Fruit fly (Drosophila melanogaster) whole organism, embryonic: Measurements from ENCODE around the gene Mad.

Experiments used
- Atf6 ChIP-seq: fragments of 200-800 bp; sonication (Bioruptor generic); IDR thresholded peaks from 2 replicates; pipeline ENCODE4 v1.3.6; 2022; ENCODE audit warnings: missing biosample characterization, missing genetic modification characterization
- Bdp1 ChIP-seq: fragments of 200-800 bp; sonication (Bioruptor generic); optimal IDR thresholded peaks from 3 replicates; lab custom pipeline; 2016; ENCODE audit warnings: missing biosample characterization, missing genetic modification characterization
- BtbVII ChIP-seq: fragments of 200-800 bp; sonication (Bioruptor generic); optimal IDR thresholded peaks from 3 replicates; lab custom pipeline; 2017; ENCODE audit warnings: missing biosample characterization, mild to moderate bottlenecking, missing genetic modification characterization
- Bteb2 ChIP-seq: fragments of 200-800 bp; sonication (Bioruptor generic); optimal IDR thresholded peaks from 2 replicates; lab custom pipeline; 2016; ENCODE audit warnings: missing biosample characterization, missing genetic modification characterization
- CG10366 ChIP-seq: fragments of 200-800 bp; sonication (Bioruptor generic); IDR thresholded peaks from 2 replicates; pipeline ENCODE4 v1.3.6; 2022; ENCODE audit warnings: missing biosample characterization, missing genetic modification characterization
- CG10543 ChIP-seq: fragments of 200-800 bp; sonication (Bioruptor generic); optimal IDR thresholded peaks from 3 replicates; lab custom pipeline; 2017; ENCODE audit warnings: missing biosample characterization, mild to moderate bottlenecking, missing genetic modification characterization, moderate library complexity
- CG11398 ChIP-seq: fragments of 200-800 bp; sonication (Bioruptor generic); optimal IDR thresholded peaks from 2 replicates; lab custom pipeline; 2016; ENCODE audit warnings: missing biosample characterization, missing genetic modification characterization
- CG12104 ChIP-seq: fragments of 200-800 bp; sonication (Bioruptor generic); optimal IDR thresholded peaks from 3 replicates; lab custom pipeline; 2016; ENCODE audit warnings: missing biosample characterization, missing genetic modification characterization
- CG12236 ChIP-seq: fragments of 200-800 bp; sonication (Bioruptor generic); optimal IDR thresholded peaks from 2 replicates; lab custom pipeline; 2016; ENCODE audit warnings: missing biosample characterization, missing genetic modification characterization
- CG13123 ChIP-seq: fragments of 200-800 bp; sonication (Bioruptor generic); optimal IDR thresholded peaks from 2 replicates; lab custom pipeline; 2016; ENCODE audit warnings: missing biosample characterization, missing genetic modification characterization
- CG13894 ChIP-seq: fragments of 200-800 bp; sonication (Bioruptor generic); optimal IDR thresholded peaks from 3 replicates; lab custom pipeline; 2018; ENCODE audit warnings: missing biosample characterization, mild to moderate bottlenecking, missing genetic modification characterization, moderate library complexity
- CG14050 ChIP-seq: fragments of 200-800 bp; sonication (Bioruptor generic); IDR thresholded peaks from 3 replicates; pipeline ENCODE4 v1.3.6; 2022; ENCODE audit warnings: missing biosample characterization, missing genetic modification characterization
- CG14710 ChIP-seq: fragments of 200-800 bp; sonication (Bioruptor generic); optimal IDR thresholded peaks from 3 replicates; lab custom pipeline; 2019; ENCODE audit warnings: missing biosample characterization, mild to moderate bottlenecking, missing genetic modification characterization, moderate library complexity
- CG1602 ChIP-seq: fragments of 200-800 bp; sonication (Bioruptor generic); optimal IDR thresholded peaks from 3 replicates; lab custom pipeline; 2016; ENCODE audit warnings: missing biosample characterization, missing genetic modification characterization
- CG17359 ChIP-seq: fragments of 200-800 bp; sonication (Bioruptor generic); optimal IDR thresholded peaks from 3 replicates; lab custom pipeline; 2018; ENCODE audit warnings: missing biosample characterization, mild to moderate bottlenecking, missing genetic modification characterization, moderate library complexity
- CG18011 ChIP-seq: fragments of 200-800 bp; sonication (Bioruptor generic); optimal IDR thresholded peaks from 2 replicates; lab custom pipeline; 2017; ENCODE audit warnings: missing biosample characterization, missing genetic modification characterization, mild to moderate bottlenecking, moderate library complexity, missing genotype
- CG2120 ChIP-seq: fragments of 200-800 bp; sonication (Bioruptor generic); optimal IDR thresholded peaks from 3 replicates; lab custom pipeline; 2016; ENCODE audit warnings: missing biosample characterization, missing genetic modification characterization
- CG2202 ChIP-seq: fragments of 200-800 bp; sonication (Bioruptor generic); optimal IDR thresholded peaks from 2 replicates; lab custom pipeline; 2018; ENCODE audit warnings: missing biosample characterization, mild to moderate bottlenecking, missing genetic modification characterization
- CG31441 ChIP-seq: fragments of 200-800 bp; sonication (Bioruptor generic); IDR thresholded peaks from 2 replicates; pipeline ENCODE4 v1.3.6; 2022; ENCODE audit warnings: missing biosample characterization, missing genetic modification characterization
- CG32772 ChIP-seq: fragments of 200-800 bp; sonication (Bioruptor generic); IDR thresholded peaks from 2 replicates; pipeline ENCODE4 v1.3.6; 2022; ENCODE audit warnings: missing biosample characterization, missing genetic modification characterization
- CG5245 ChIP-seq: fragments of 200-800 bp; sonication (Bioruptor generic); optimal IDR thresholded peaks from 3 replicates; lab custom pipeline; 2016; ENCODE audit warnings: missing biosample characterization, missing genetic modification characterization
- CG7357 ChIP-seq: fragments of 200-800 bp; sonication (Bioruptor generic); IDR thresholded peaks from 3 replicates; pipeline ENCODE4 v1.3.6; 2022; ENCODE audit warnings: missing biosample characterization, missing genetic modification characterization
- CG7745 ChIP-seq: fragments of 200-800 bp; sonication (Bioruptor generic); optimal IDR thresholded peaks from 2 replicates; lab custom pipeline; 2018; ENCODE audit warnings: missing biosample characterization, mild to moderate bottlenecking, missing genetic modification characterization, moderate library complexity
- CG9215 ChIP-seq: fragments of 200-800 bp; sonication (Bioruptor generic); IDR thresholded peaks from 2 replicates; pipeline ENCODE4 v1.3.6; 2022; ENCODE audit warnings: missing biosample characterization, missing genetic modification characterization
- CTCF ChIP-seq: fragments of 200-800 bp; sonication (Bioruptor generic); optimal IDR thresholded peaks from 2 replicates; lab custom pipeline; 2017; ENCODE audit warnings: missing biosample characterization, mild to moderate bottlenecking, missing genetic modification characterization, moderate library complexity
- Dip3 ChIP-seq: fragments of 200-800 bp; sonication (Bioruptor generic); optimal IDR thresholded peaks from 3 replicates; lab custom pipeline; 2016; ENCODE audit warnings: missing biosample characterization, missing genetic modification characterization
- HHEX ChIP-seq: fragments of 200-800 bp; sonication (Bioruptor generic); optimal IDR thresholded peaks from 3 replicates; lab custom pipeline; 2017; ENCODE audit warnings: missing biosample characterization, mild to moderate bottlenecking, missing genetic modification characterization, missing genetic modification reagents
- Mad ChIP-seq: fragments of 200-800 bp; sonication (Bioruptor generic); optimal IDR thresholded peaks from 2 replicates; lab custom pipeline; 2016; ENCODE audit warnings: missing biosample characterization, missing genetic modification characterization
- Meics ChIP-seq: fragments of 200-800 bp; sonication (Bioruptor generic); optimal IDR thresholded peaks from 2 replicates; lab custom pipeline; 2017; ENCODE audit warnings: missing biosample characterization, mild to moderate bottlenecking, missing genetic modification characterization
- Mrtf ChIP-seq: fragments of 200-800 bp; sonication (Bioruptor generic); IDR thresholded peaks from 3 replicates; pipeline ENCODE4 v1.3.6; 2022; ENCODE audit warnings: missing biosample characterization, missing genetic modification characterization
- NFAT ChIP-seq: fragments of 200-800 bp; sonication (Bioruptor generic); IDR thresholded peaks from 2 replicates; pipeline ENCODE4 v1.3.6; 2022; ENCODE audit warnings: missing biosample characterization, missing genetic modification characterization
- Pdp1 ChIP-seq, 2 experiments: fragments of 200-800 bp; sonication (Bioruptor generic); optimal IDR thresholded peaks; 3 replicates each; lab custom pipeline; 2016; ENCODE audit warnings: missing biosample characterization in 2 of 2, missing genetic modification characterization in 2 of 2, mild to moderate bottlenecking in 1 of 2, moderate library complexity in 1 of 2
- Sox102F ChIP-seq: fragments of 200-800 bp; sonication (Bioruptor generic); optimal IDR thresholded peaks from 2 replicates; lab custom pipeline; 2018; ENCODE audit warnings: missing biosample characterization, mild to moderate bottlenecking, missing genetic modification characterization, moderate library complexity
- Ssrp ChIP-seq: fragments of 200-800 bp; sonication (Bioruptor generic); optimal IDR thresholded peaks from 2 replicates; lab custom pipeline; 2018; ENCODE audit warnings: missing biosample characterization, mild to moderate bottlenecking, missing genetic modification characterization, moderate library complexity
- amos ChIP-seq: fragments of 200-800 bp; sonication (Bioruptor generic); IDR thresholded peaks from 2 replicates; pipeline ENCODE4 v1.3.6; 2022; ENCODE audit warnings: missing biosample characterization, missing genetic modification characterization; ENCODE audit not compliant: partially characterized antibody
- ase ChIP-seq: fragments of 200-800 bp; sonication (Bioruptor generic); IDR thresholded peaks from 3 replicates; pipeline ENCODE4 v1.3.6; 2022; ENCODE audit warnings: missing biosample characterization, missing genetic modification characterization
- cad ChIP-seq: fragments of >200 bp; optimal IDR thresholded peaks from 2 replicates; lab custom pipeline; 2017; ENCODE audit warnings: missing biosample characterization, missing genetic modification characterization
- chn ChIP-seq: fragments of 200-800 bp; sonication (Bioruptor generic); optimal IDR thresholded peaks from 2 replicates; lab custom pipeline; 2016; ENCODE audit warnings: missing biosample characterization, missing genetic modification characterization
- dpn ChIP-seq, 2 experiments: fragments of 200-800 bp; sonication (Bioruptor generic); optimal IDR thresholded peaks; 3 replicates each; lab custom pipeline; 2016; ENCODE audit warnings: missing biosample characterization in 2 of 2, missing genetic modification characterization in 2 of 2
- ems ChIP-seq: fragments of 200-800 bp; sonication (Bioruptor generic); optimal IDR thresholded peaks from 3 replicates; lab custom pipeline; 2016; ENCODE audit warnings: missing biosample characterization, missing genetic modification characterization
- h ChIP-seq: fragments of >200 bp; optimal IDR thresholded peaks from 2 replicates; lab custom pipeline; 2017
- hbn ChIP-seq: fragments of 200-800 bp; sonication (Bioruptor generic); IDR thresholded peaks from 2 replicates; pipeline ENCODE4 v1.3.6; 2022; ENCODE audit warnings: missing biosample characterization, missing genetic modification characterization; ENCODE audit not compliant: partially characterized antibody
- her ChIP-seq: fragments of 200-800 bp; sonication (Bioruptor generic); optimal IDR thresholded peaks from 2 replicates; lab custom pipeline; 2016; ENCODE audit warnings: missing biosample characterization, missing genetic modification characterization
- insv ChIP-seq, 2 experiments: fragments of 200-800 bp; sonication (Bioruptor generic); optimal IDR thresholded peaks; 3 replicates each; lab custom pipeline; 2016 to 2018; ENCODE audit warnings: missing biosample characterization in 2 of 2, missing genetic modification characterization in 2 of 2
- jing ChIP-seq: fragments of 200-800 bp; sonication (Bioruptor generic); optimal IDR thresholded peaks from 2 replicates; lab custom pipeline; 2018; ENCODE audit warnings: missing biosample characterization, mild to moderate bottlenecking, missing genetic modification characterization
- klu ChIP-seq: fragments of 200-800 bp; sonication (Bioruptor generic); IDR thresholded peaks from 2 replicates; pipeline ENCODE4 v1.3.6; 2022; ENCODE audit warnings: missing biosample characterization, missing genetic modification characterization
- lbe ChIP-seq: fragments of 200-800 bp; sonication (Bioruptor generic); optimal IDR thresholded peaks from 2 replicates; lab custom pipeline; 2016; ENCODE audit warnings: missing biosample characterization, mild to moderate bottlenecking, missing genetic modification characterization
- oc ChIP-seq: fragments of 200-800 bp; sonication (Bioruptor generic); optimal IDR thresholded peaks from 2 replicates; lab custom pipeline; 2018; ENCODE audit warnings: missing biosample characterization, mild to moderate bottlenecking, missing genetic modification characterization, moderate library complexity
- onecut ChIP-seq: fragments of 200-800 bp; sonication (Bioruptor generic); IDR thresholded peaks from 2 replicates; pipeline ENCODE4 v1.3.6; 2022; ENCODE audit warnings: missing biosample characterization, missing genetic modification characterization
- repo ChIP-seq: fragments of 200-800 bp; sonication (Bioruptor generic); optimal IDR thresholded peaks from 2 replicates; lab custom pipeline; 2016; ENCODE audit warnings: missing biosample characterization, missing genetic modification characterization
- sisA ChIP-seq: fragments of 200-800 bp; sonication (Bioruptor generic); IDR thresholded peaks from 2 replicates; pipeline ENCODE4 v1.3.6; 2022; ENCODE audit warnings: missing biosample characterization, missing genetic modification characterization

Gene Mad

DNA sequence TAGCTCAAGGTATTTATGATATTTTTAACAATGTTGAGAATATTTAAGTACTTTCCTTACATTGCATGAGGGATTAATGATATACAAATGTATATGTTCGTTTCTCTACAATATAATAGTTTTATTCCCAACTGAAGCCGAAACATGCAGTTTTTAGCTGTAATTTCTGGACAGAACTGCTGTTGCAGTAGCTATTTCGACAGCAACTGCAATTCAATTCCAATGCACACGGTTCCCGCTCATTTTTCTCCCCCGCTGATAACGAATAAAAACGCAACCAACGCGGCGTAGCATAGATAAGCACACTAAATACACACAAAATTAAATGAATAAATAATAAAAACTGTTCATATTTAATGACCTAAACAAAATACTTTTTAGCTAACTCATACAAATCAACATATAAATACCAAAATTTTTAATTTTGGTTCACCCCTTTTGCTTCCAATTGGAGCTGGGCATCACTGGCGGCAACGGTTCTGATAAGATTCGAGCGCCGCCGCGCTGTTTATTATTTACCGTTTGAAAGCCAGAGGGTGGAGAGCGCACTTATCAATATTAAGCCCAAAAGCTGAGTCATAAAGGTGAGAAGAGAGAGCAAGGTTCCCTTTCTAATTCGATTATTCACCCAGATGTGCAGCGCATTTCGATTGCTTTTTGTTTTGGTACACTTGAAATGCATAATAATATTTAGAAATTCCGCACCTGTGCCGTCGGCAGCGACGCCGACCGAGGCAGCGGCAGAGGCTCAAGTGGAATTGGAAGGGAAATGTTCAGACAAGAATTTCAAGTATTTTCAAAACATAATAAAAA, 977 bp downstream of the Mad start (continued):
- no peak for TF ChIP-seq hbn (GFP tag; lab: Robert Waterston, UW)
- TF ChIP-seq Dip3 (GFP tag; lab: Kevin White, UChicago), result no peak
- no peak for TF ChIP-seq CG17359
- TF ChIP-seq CG10543 (GFP tag; lab: Kevin White, UChicago), result no peak
- TF ChIP-seq CG13123, result no peak
- no peak for TF ChIP-seq Meics (GFP tag; lab: Kevin White, UChicago)
- no peak for TF ChIP-seq sisA
- TF ChIP-seq Pdp1 (GFP tag; optimal IDR thresholded peaks at IDR 0.05; lab: Kevin White, UChicago), result peak in 1 of 2 experiments; percentile 23
- TF ChIP-seq NFAT (GFP tag; lab: Robert Waterston, UW), result no peak
- no peak for TF ChIP-seq jing
- TF ChIP-seq BtbVII (GFP tag; lab: Kevin White, UChicago), result peak; percentile 8
- no peak for TF ChIP-seq CG11398 (GFP tag; lab: Kevin White, UChicago)
- no peak for TF ChIP-seq lbe (GFP tag; lab: Kevin White, UChicago)
- TF ChIP-seq her (GFP tag; lab: Kevin White, UChicago), result no peak
- peak; percentile 33; the same call in 1 of the 2 replicates for TF ChIP-seq amos
- no peak for TF ChIP-seq CG1602 (GFP tag; lab: Kevin White, UChicago)
- TF ChIP-seq dpn (GFP tag; optimal IDR thresholded peaks at IDR 0.05; lab: Kevin White, UChicago), result no peak
- no peak for TF ChIP-seq ems (GFP tag; lab: Kevin White, UChicago)
- TF ChIP-seq repo, result no peak
- TF ChIP-seq cad (GFP tag; lab: Kevin White, UChicago), result no peak
- no peak for TF ChIP-seq HHEX (GFP tag; lab: Kevin White, UChicago)
- TF ChIP-seq CG14050 (GFP tag; lab: Robert Waterston, UW), result no peak; the same call in 2 of the 3 replicates
- no peak; the same call in 1 of the 2 replicates for TF ChIP-seq CG31441 (GFP tag; lab: Robert Waterston, UW)
- no peak for TF ChIP-seq CG2202 (tag; lab: Kevin White, UChicago)
- peak; percentile 32 for TF ChIP-seq CTCF
- peak; percentile 12 for TF ChIP-seq CG2120 (GFP tag; lab: Kevin White, UChicago)
- TF ChIP-seq Atf6 (GFP tag; lab: Robert Waterston, UW), result no peak; the same call in 1 of the 2 replicates
- no peak for TF ChIP-seq Mrtf
- peak; percentile 35 for TF ChIP-seq Mad
- TF ChIP-seq oc, result peak; percentile 6
- no peak for TF ChIP-seq CG13894
- TF ChIP-seq CG32772 (GFP tag; lab: Robert Waterston, UW), result no peak; the same call in 1 of the 2 replicates
- TF ChIP-seq CG9215 (GFP tag; lab: Robert Waterston, UW), result no peak
- TF ChIP-seq insv (GFP tag; optimal IDR thresholded peaks at IDR 0.05; lab: Kevin White, UChicago), result peak; percentile 90 to 97
- TF ChIP-seq CG7745, result no peak
- no peak for TF ChIP-seq CG12104
- TF ChIP-seq CG18011 (GFP tag; lab: Kevin White, UChicago), result no peak
- 0 out of 2 replicates have a peak, but pooled peaks have one; percentile 7 for TF ChIP-seq CG10366 (GFP tag; lab: Robert Waterston, UW)
- TF ChIP-seq CG5245 (GFP tag; lab: Kevin White, UChicago), result no peak
- no peak for TF ChIP-seq onecut (GFP tag; lab: Robert Waterston, UW)
- no peak for TF ChIP-seq chn (GFP tag; lab: Kevin White, UChicago)
- no peak for TF ChIP-seq h (lab: Kevin White, UChicago)
- no peak for TF ChIP-seq CG12236 (GFP tag; lab: Kevin White, UChicago)
- TF ChIP-seq CG14710 (tag; lab: Kevin White, UChicago), result peak; percentile 45
- peak; percentile 16 for TF ChIP-seq Sox102F
- 0 out of 3 replicates have a peak, but pooled peaks have one; percentile 21 for TF ChIP-seq ase (GFP tag; lab: Robert Waterston, UW)
- no peak for TF ChIP-seq klu (GFP tag; lab: Robert Waterston, UW)
- no peak for TF ChIP-seq Ssrp (tag; lab: Kevin White, UChicago)
- TF ChIP-seq CG7357 (GFP tag; lab: Robert Waterston, UW), result no peak
- TF ChIP-seq Bteb2 (GFP tag; lab: Kevin White, UChicago), result no peak
- no peak for TF ChIP-seq Bdp1
